Fruit fly (Drosophila melanogaster): ENCODE measurements around the gene CG4408.
A peak's percentile ranks its signal among the peaks of the same experiment; 100 is the strongest.

The CG4408 gene

dm6 chr3R:23332535-23333333 is 30.6 kb downstream of the CG4408 start (continued):
- TF ChIP-seq ranshi (GFP tag; IDR thresholded peaks at IDR 0.05), result peak; percentile 17; the same call in 1 of the 2 replicates
- no peak for TF ChIP-seq CG42726 (GFP tag; IDR thresholded peaks at IDR 0.05; ENCODE audit: partially characterized antibody)
- TF ChIP-seq shn (GFP tag; optimal IDR thresholded peaks at IDR 0.05), result peak; percentile 1
- TF ChIP-seq vnd (GFP tag; IDR thresholded peaks at IDR 0.05; ENCODE audit: partially characterized antibody), result no peak
- TF ChIP-seq Optix (GFP tag; IDR thresholded peaks at IDR 0.05), result no peak
- no peak for TF ChIP-seq eve (GFP tag; optimal IDR thresholded peaks at IDR 0.05)
- TF ChIP-seq lmd (GFP tag; IDR thresholded peaks at IDR 0.05), result no peak; the same call in 1 of the 2 replicates
- TF ChIP-seq CG16779 (GFP tag; IDR thresholded peaks at IDR 0.05), result no peak
- no peak for TF ChIP-seq CG1024 (GFP tag; IDR thresholded peaks at IDR 0.05)
- TF ChIP-seq jigr1 (GFP tag; IDR thresholded peaks at IDR 0.05), result no peak
- TF ChIP-seq CG13624 (GFP tag; optimal IDR thresholded peaks at IDR 0.05), result no peak
- TF ChIP-seq CG6813 (GFP tag; optimal IDR thresholded peaks at IDR 0.05), result peak; percentile 64
- no peak for TF ChIP-seq Doc2 (GFP tag; IDR thresholded peaks at IDR 0.05)
- peak; percentile 2 for TF ChIP-seq CG5245 (GFP tag; optimal IDR thresholded peaks at IDR 0.05)
- no peak for TF ChIP-seq trh (GFP tag; optimal IDR thresholded peaks at IDR 0.05)
- peak; percentile 49 for TF ChIP-seq CG13775 (GFP tag; optimal IDR thresholded peaks at IDR 0.05)
- TF ChIP-seq CG11093 (GFP tag; IDR thresholded peaks at IDR 0.05), result no peak
- TF ChIP-seq chinmo (GFP tag; IDR thresholded peaks at IDR 0.05; ENCODE audit: partially characterized antibody), result no peak
- TF ChIP-seq Atf3 (GFP tag; optimal IDR thresholded peaks at IDR 0.05), result no peak
- peak in 1 of 2 experiments; percentile 68 for TF ChIP-seq Hr51 (GFP tag; optimal IDR thresholded peaks at IDR 0.05)
- TF ChIP-seq Awh (GFP tag; IDR thresholded peaks at IDR 0.05), result peak; percentile 33
- peak; percentile 77 for TF ChIP-seq CG31441 (GFP tag; IDR thresholded peaks at IDR 0.05)

dm6 chr3R:23331865-23332367 is 31.5 kb downstream of the CG4408 start:
- no peak for TF ChIP-seq CG1792 (GFP tag; optimal IDR thresholded peaks at IDR 0.05)
- no peak for TF ChIP-seq CG34224 (GFP tag; IDR thresholded peaks at IDR 0.05; ENCODE audit: partially characterized antibody)
- TF ChIP-seq disco-r (GFP tag; optimal IDR thresholded peaks at IDR 0.05), result no peak
- TF ChIP-seq Doc2 (GFP tag; IDR thresholded peaks at IDR 0.05), result no peak
- peak; percentile 82; the same call in 1 of the 3 replicates for TF ChIP-seq CG2199 (GFP tag; IDR thresholded peaks at IDR 0.05)
- no peak for TF ChIP-seq CG10462 (GFP tag; optimal IDR thresholded peaks at IDR 0.05)
- TF ChIP-seq E2f2 (GFP tag; IDR thresholded peaks at IDR 0.05), result no peak
- no peak for TF ChIP-seq Jarid2 (GFP tag; optimal IDR thresholded peaks at IDR 0.05)
- no peak for TF ChIP-seq br (optimal IDR thresholded peaks at IDR 0.05)
- peak; percentile 69; the same call in 1 of the 3 replicates for TF ChIP-seq ken (GFP tag; IDR thresholded peaks at IDR 0.05)
- no peak for TF ChIP-seq CG15601 (tag; optimal IDR thresholded peaks at IDR 0.05)
- no peak for TF ChIP-seq nerfin-2 (GFP tag; IDR thresholded peaks at IDR 0.05; ENCODE audit: partially characterized antibody)
- TF ChIP-seq usp (GFP tag; optimal IDR thresholded peaks at IDR 0.05), result no peak
- TF ChIP-seq sd (tag; optimal IDR thresholded peaks at IDR 0.05), result peak; percentile 87
- no peak for TF ChIP-seq CG4617 (GFP tag; optimal IDR thresholded peaks at IDR 0.05; ENCODE audit: borderline replicate concordance)
- no peak for TF ChIP-seq gsb (GFP tag; IDR thresholded peaks at IDR 0.05)
- TF ChIP-seq phol (tag; optimal IDR thresholded peaks at IDR 0.05), result no peak
- TF ChIP-seq Gug (GFP tag; IDR thresholded peaks at IDR 0.05), result 0 out of 4 replicates have a peak, but pooled peaks have one; percentile 5
- no peak for TF ChIP-seq NfI (GFP tag; optimal IDR thresholded peaks at IDR 0.05)
- no peak for TF ChIP-seq CG8290 (GFP tag; optimal IDR thresholded peaks at IDR 0.05)
- TF ChIP-seq CG8290 (tag; optimal IDR thresholded peaks at IDR 0.05), result peak in 1 of 2 experiments; percentile 63
- TF ChIP-seq tll (GFP tag; optimal IDR thresholded peaks at IDR 0.05), result no peak
- no peak for TF ChIP-seq yki (optimal IDR thresholded peaks at IDR 0.05)
- no peak for TF ChIP-seq vvl (GFP tag; IDR thresholded peaks at IDR 0.05)
- no peak for TF ChIP-seq wek (GFP tag; optimal IDR thresholded peaks at IDR 0.05)
- no peak for TF ChIP-seq CG12155 (GFP tag; optimal IDR thresholded peaks at IDR 0.05)
- no peak for TF ChIP-seq CG3838 (GFP tag; optimal IDR thresholded peaks at IDR 0.05)
- no peak for TF ChIP-seq D (optimal IDR thresholded peaks at IDR 0.05)
- TF ChIP-seq D (GFP tag; optimal IDR thresholded peaks at IDR 0.05), result no peak
- no peak for TF ChIP-seq dimm (GFP tag; IDR thresholded peaks at IDR 0.05)

Measured in whole organism, embryonic.